Worm (Caenorhabditis elegans) whole organism, L1 larva: ENCODE results near the gene nep-12.

Experiments
- C04F5.9 ChIP-seq: sonication (generic microtip); optimal IDR thresholded peaks from 2 replicates; lab custom pipeline; 2016; ENCODE audit warnings: missing genetic modification characterization, missing compliant biosample characterization
- C16A3.4 ChIP-seq: fragments of 150-350 bp; optimal IDR thresholded peaks from 2 replicates; lab custom pipeline; 2014; ENCODE audit warnings: missing biosample characterization, missing genetic modification characterization
- F16B12.6 ChIP-seq: fragments of 150-350 bp; optimal IDR thresholded peaks from 2 replicates; lab custom pipeline; 2014; ENCODE audit warnings: missing biosample characterization, missing genetic modification characterization
- Y116A8C.19 ChIP-seq: sonication (generic microtip); optimal IDR thresholded peaks from 2 replicates; lab custom pipeline; 2016; ENCODE audit warnings: missing compliant biosample characterization, missing genetic modification characterization, borderline replicate concordance
- aly-2 ChIP-seq: fragments of 150-350 bp; optimal IDR thresholded peaks from 2 replicates; lab custom pipeline; 2014; ENCODE audit warnings: missing biosample characterization, missing genetic modification characterization
- blmp-1 ChIP-seq: fragments of 150-350 bp; optimal IDR thresholded peaks from 2 replicates; lab custom pipeline; 2014; ENCODE audit warnings: missing biosample characterization, missing genetic modification characterization
- ceh-63 ChIP-seq: fragments of 200-800 bp; sonication (Bioruptor generic); optimal IDR thresholded peaks from 2 replicates; lab custom pipeline; 2018; ENCODE audit warnings: mild to moderate bottlenecking, missing genetic modification characterization, missing compliant biosample characterization
- ceh-8 ChIP-seq: fragments of 200-800 bp; sonication (Bioruptor generic); optimal IDR thresholded peaks from 2 replicates; lab custom pipeline; 2018; ENCODE audit warnings: mild to moderate bottlenecking, missing genetic modification characterization, moderate library complexity, missing compliant biosample characterization
- ceh-82 ChIP-seq, 3 experiments: fragments of 150-350 bp in 1 of 3; sonication (generic microtip) in 2 of 3; optimal IDR thresholded peaks; 2 replicates each; lab custom pipeline; 2014 to 2017; ENCODE audit warnings: missing biosample characterization in 3 of 3, missing genetic modification characterization in 3 of 3
- ceh-88 ChIP-seq: fragments of 200-800 bp; sonication (Bioruptor generic); IDR thresholded peaks from 2 replicates; pipeline ENCODE4 v1.3.6; 2022; ENCODE audit warnings: missing genetic modification characterization, missing compliant biosample characterization
- ceh-90 ChIP-seq: sonication (generic microtip); optimal IDR thresholded peaks from 2 replicates; lab custom pipeline; 2016; ENCODE audit warnings: missing genetic modification characterization, missing compliant biosample characterization
- ces-1 ChIP-seq: fragments of 150-350 bp; optimal IDR thresholded peaks from 2 replicates; lab custom pipeline; 2014; ENCODE audit warnings: missing biosample characterization, missing genetic modification reagents, missing genetic modification characterization
- efl-1 ChIP-seq, 4 experiments: fragments of 150-350 bp; optimal IDR thresholded peaks in 3 of 4; peaks in 1 of 4; 1 replicate in 1 of 4; 2 replicates in 3 of 4; lab custom pipeline; 2014; ENCODE audit warnings: missing biosample characterization in 2 of 4, missing genetic modification characterization in 2 of 4, missing genetic modification reagents in 2 of 4
- fkh-10 ChIP-seq: sonication (generic microtip); optimal IDR thresholded peaks from 2 replicates; lab custom pipeline; 2017; ENCODE audit warnings: missing biosample characterization, missing genetic modification reagents, missing genetic modification characterization
- fkh-4 ChIP-seq: sonication (generic microtip); optimal IDR thresholded peaks from 2 replicates; lab custom pipeline; 2016; ENCODE audit warnings: missing compliant biosample characterization, missing genetic modification characterization, borderline replicate concordance
- fos-1 ChIP-seq: fragments of 150-350 bp; optimal IDR thresholded peaks from 2 replicates; lab custom pipeline; 2014; ENCODE audit warnings: missing biosample characterization, missing genetic modification characterization
- hpl-2 ChIP-seq: fragments of 150-350 bp; optimal IDR thresholded peaks from 2 replicates; lab custom pipeline; 2014; ENCODE audit warnings: missing biosample characterization, missing genetic modification reagents, missing genetic modification characterization
- isw-1 ChIP-seq: fragments of 200-800 bp; sonication (Bioruptor generic); IDR thresholded peaks from 2 replicates; pipeline ENCODE4 v1.3.6; 2022; ENCODE audit warnings: missing genetic modification characterization, missing compliant biosample characterization
- jun-1 ChIP-seq: fragments of 150-350 bp; optimal IDR thresholded peaks from 2 replicates; lab custom pipeline; 2014; ENCODE audit warnings: missing biosample characterization, missing genetic modification reagents, missing genetic modification characterization
- lin-14 ChIP-seq: fragments of 200-800 bp; sonication (Bioruptor generic); optimal IDR thresholded peaks from 2 replicates; lab custom pipeline; 2018; ENCODE audit warnings: mild to moderate bottlenecking, missing genetic modification characterization, moderate library complexity, missing compliant biosample characterization
- lin-15B ChIP-seq: fragments of 150-350 bp; sonication (generic microtip); optimal IDR thresholded peaks from 3 replicates; lab custom pipeline; 2014; ENCODE audit warnings: missing biosample characterization, missing genetic modification characterization
- lin-39 ChIP-seq: fragments of 150-350 bp; optimal IDR thresholded peaks from 2 replicates; lab custom pipeline; 2014; ENCODE audit warnings: missing biosample characterization, missing genetic modification reagents, missing genetic modification characterization
- lir-3 ChIP-seq: sonication (generic microtip); optimal IDR thresholded peaks from 2 replicates; lab custom pipeline; 2016; ENCODE audit warnings: mild to moderate bottlenecking, missing genetic modification characterization, moderate library complexity, missing compliant biosample characterization; ENCODE audit not compliant: poor library complexity
- mef-2 ChIP-seq: fragments of 150-350 bp; optimal IDR thresholded peaks from 2 replicates; lab custom pipeline; 2014; ENCODE audit warnings: missing biosample characterization, missing genetic modification characterization
- mep-1 ChIP-seq: fragments of 150-350 bp; optimal IDR thresholded peaks from 2 replicates; lab custom pipeline; 2014; ENCODE audit warnings: missing biosample characterization, missing genetic modification characterization
- nhr-11 ChIP-seq: fragments of 150-350 bp; optimal IDR thresholded peaks from 2 replicates; lab custom pipeline; 2014; ENCODE audit warnings: missing biosample characterization, missing genetic modification characterization
- nhr-12 ChIP-seq: sonication (generic microtip); optimal IDR thresholded peaks from 2 replicates; lab custom pipeline; 2017; ENCODE audit warnings: missing biosample characterization, missing genetic modification characterization
- nhr-19 ChIP-seq: fragments of 200-800 bp; sonication (Bioruptor generic); conservative IDR thresholded peaks from 2 replicates; pipeline ENCODE4 v1.3.6; 2022; ENCODE audit warnings: missing genetic modification characterization, missing compliant biosample characterization
- nhr-20 ChIP-seq: sonication (generic microtip); optimal IDR thresholded peaks from 2 replicates; lab custom pipeline; 2016; ENCODE audit warnings: mild to moderate bottlenecking, missing genetic modification characterization, missing compliant biosample characterization
- nhr-237 ChIP-seq: fragments of 150-350 bp; optimal IDR thresholded peaks from 2 replicates; lab custom pipeline; 2014; ENCODE audit warnings: missing biosample characterization, missing genetic modification characterization
- nhr-28 ChIP-seq: fragments of 150-350 bp; optimal IDR thresholded peaks from 2 replicates; lab custom pipeline; 2014; ENCODE audit warnings: missing biosample characterization, missing genetic modification characterization
- nhr-71 ChIP-seq: sonication (generic microtip); optimal IDR thresholded peaks from 2 replicates; lab custom pipeline; 2016; ENCODE audit warnings: mild to moderate bottlenecking, missing genetic modification characterization, moderate library complexity, missing compliant biosample characterization
- nhr-84 ChIP-seq: sonication (generic microtip); optimal IDR thresholded peaks from 2 replicates; lab custom pipeline; 2017; ENCODE audit warnings: missing biosample characterization, missing genetic modification characterization
- nhr-85 ChIP-seq: sonication (generic microtip); peaks from one replicate; lab custom pipeline; 2016; ENCODE audit warnings: missing genetic modification characterization, inconsistent platforms, missing compliant biosample characterization
- rnt-1 ChIP-seq: sonication (generic microtip); optimal IDR thresholded peaks from 2 replicates; lab custom pipeline; 2016; ENCODE audit warnings: mild to moderate bottlenecking, missing genetic modification characterization, moderate library complexity, missing compliant biosample characterization
- skn-1 ChIP-seq: fragments of 150-350 bp; optimal IDR thresholded peaks from 2 replicates; lab custom pipeline; 2014; ENCODE audit warnings: missing biosample characterization, missing genetic modification characterization
- sox-4 ChIP-seq: sonication (generic microtip); optimal IDR thresholded peaks from 2 replicates; lab custom pipeline; 2016; ENCODE audit warnings: missing genetic modification characterization, missing compliant biosample characterization
- sptf-1 ChIP-seq: fragments of 150-350 bp; optimal IDR thresholded peaks from 2 replicates; lab custom pipeline; 2014; ENCODE audit warnings: missing biosample characterization, missing genetic modification characterization
- swsn-7 ChIP-seq: sonication (generic microtip); optimal IDR thresholded peaks from 2 replicates; lab custom pipeline; 2016; ENCODE audit warnings: missing genetic modification characterization, missing compliant biosample characterization
- tbx-2 ChIP-seq: sonication (generic microtip); optimal IDR thresholded peaks from 2 replicates; lab custom pipeline; 2016; ENCODE audit warnings: missing genetic modification characterization, missing compliant biosample characterization
- unc-30 ChIP-seq: sonication (generic microtip); optimal IDR thresholded peaks from 2 replicates; lab custom pipeline; 2017; ENCODE audit warnings: missing biosample characterization, missing genetic modification characterization
- unc-98 ChIP-seq: fragments of 200-800 bp; sonication (Bioruptor generic); IDR thresholded peaks from 2 replicates; pipeline ENCODE4 v1.3.6; 2022; ENCODE audit warnings: missing genetic modification characterization, missing compliant biosample characterization
- zag-1 ChIP-seq: fragments of 150-350 bp; optimal IDR thresholded peaks from 2 replicates; lab custom pipeline; 2014; ENCODE audit warnings: missing biosample characterization, missing genetic modification characterization
- zip-4 ChIP-seq: fragments of 200-800 bp; sonication (Bioruptor generic); optimal IDR thresholded peaks from 2 replicates; lab custom pipeline; 2018; ENCODE audit warnings: mild to moderate bottlenecking, missing genetic modification characterization, moderate library complexity, missing compliant biosample characterization
- ztf-4 ChIP-seq: fragments of 150-350 bp; optimal IDR thresholded peaks from 2 replicates; lab custom pipeline; 2014; ENCODE audit warnings: missing biosample characterization, missing genetic modification characterization

nep-12 gene

ce11 chrII:4815356-4815755, 31.0 kb upstream of the nep-12 start:
- TF ChIP-seq efl-1 (optimal IDR thresholded peaks at IDR 0.05; lab: Kevin White, UChicago), result no peak
- peak in 1 of 2 experiments; percentile 29 for TF ChIP-seq efl-1 (GFP tag; optimal IDR thresholded peaks at IDR 0.05 in 1 of 2; lab: Kevin White, UChicago)
- TF ChIP-seq zip-4 (GFP tag; lab: Kevin White, UChicago), result no peak
- TF ChIP-seq, all 84 proteins: peak for 1

- TF ChIP-seq unc-98 (GFP tag; lab: Robert Waterston, UW) (no peak), ceh-88 (no peak), lir-3 (tag; lab: Kevin White, UChicago) (no peak), ceh-8 (GFP tag; lab: Kevin White, UChicago) (no peak), ceh-63 (GFP tag; lab: Kevin White, UChicago) (no peak), ceh-82 (tag; optimal IDR thresholded peaks at IDR 0.05; lab: Kevin White, UChicago) (no peak), C04F5.9 (no peak), ces-1 (GFP tag; lab: Kevin White, UChicago) (no peak), sox-4 (no peak), nhr-85 (tag; lab: Kevin White, UChicago) (no peak), F16B12.6 (tag; lab: Kevin White, UChicago) (no peak), blmp-1 (no peak), nhr-28 (no peak), jun-1 (tag; lab: Kevin White, UChicago) (no peak), nhr-20 (no peak), lin-39 (no peak), sptf-1 (tag; lab: Kevin White, UChicago) (no peak), Y116A8C.19 (tag; lab: Kevin White, UChicago) (no peak), hpl-2 (GFP tag; lab: Kevin White, UChicago) (no peak), tbx-2 (no peak)
- TF ChIP-seq, all 84 proteins: peak for 0
Observed at ce11 chrII:4811986-4812385, 27.6 kb upstream of the nep-12 start, which contains the start of gene rig-6. Gene rig-6, minus strand, starts transcription at chrII:4812086.

- TF ChIP-seq lin-14 (peak; percentile 55), nhr-71 (peak; percentile 32), rnt-1 (peak; percentile 56), nhr-237 (no peak), ceh-8 (GFP tag; lab: Kevin White, UChicago) (no peak)
- TF ChIP-seq, all 84 proteins: peak for 3
Observed at ce11 chrII:4806726-4807125, 22.4 kb upstream of the nep-12 start.

ce11 chrII:4806261-4806660, 21.9 kb upstream of the nep-12 start:
- TF ChIP-seq nhr-71 (no peak), jun-1 (tag; lab: Kevin White, UChicago) (no peak), efl-1 (optimal IDR thresholded peaks at IDR 0.05; lab: Kevin White, UChicago) (no peak), efl-1 (GFP tag; optimal IDR thresholded peaks at IDR 0.05 in 1 of 2; lab: Kevin White, UChicago) (peak in 1 of 2 experiments; percentile 48)

ce11 chrII:4805799-4806198, 21.5 kb upstream of the nep-12 start:
- TF ChIP-seq aly-2 (tag; lab: Kevin White, UChicago), result no peak
- no peak for TF ChIP-seq fkh-4 (tag; lab: Kevin White, UChicago)
- no peak for TF ChIP-seq unc-30 (tag; lab: Kevin White, UChicago)
- TF ChIP-seq zag-1 (tag; lab: Kevin White, UChicago), result no peak
- TF ChIP-seq nhr-12, result no peak
- no peak for TF ChIP-seq lin-15B (tag; lab: Kevin White, UChicago)
- TF ChIP-seq Y116A8C.19 (tag; lab: Kevin White, UChicago), result no peak
- TF ChIP-seq ceh-88, result no peak
- TF ChIP-seq nhr-71, result peak; percentile 58
- TF ChIP-seq nhr-11 (tag; lab: Kevin White, UChicago), result no peak
- TF ChIP-seq isw-1 (GFP tag; lab: Robert Waterston, UW), result no peak
- TF ChIP-seq nhr-85 (tag; lab: Kevin White, UChicago), result no peak
- no peak for TF ChIP-seq nhr-84 (tag; lab: Kevin White, UChicago)
- no peak for TF ChIP-seq fos-1
- TF ChIP-seq swsn-7 (tag; lab: Kevin White, UChicago), result no peak
- no peak for TF ChIP-seq fkh-10 (GFP tag; lab: Kevin White, UChicago)
- peak; percentile 26 for TF ChIP-seq nhr-19 (GFP tag; lab: Robert Waterston, UW)
- no peak for TF ChIP-seq tbx-2
- TF ChIP-seq lin-14, result peak; percentile 43
- no peak for TF ChIP-seq mef-2 (tag; lab: Kevin White, UChicago)
- no peak for TF ChIP-seq ztf-4 (tag; lab: Kevin White, UChicago)
- peak; percentile 51 for TF ChIP-seq rnt-1
- no peak for TF ChIP-seq ceh-90 (tag; lab: Kevin White, UChicago)
- TF ChIP-seq jun-1 (tag; lab: Kevin White, UChicago), result no peak
- no peak for TF ChIP-seq C16A3.4
- TF ChIP-seq mep-1 (tag; lab: Kevin White, UChicago), result no peak
- no peak for TF ChIP-seq sptf-1 (tag; lab: Kevin White, UChicago)
- TF ChIP-seq efl-1 (optimal IDR thresholded peaks at IDR 0.05; lab: Kevin White, UChicago), result no peak
- no peak for TF ChIP-seq efl-1 (GFP tag; optimal IDR thresholded peaks at IDR 0.05 in 1 of 2; lab: Kevin White, UChicago)
- TF ChIP-seq skn-1 (tag; lab: Kevin White, UChicago), result no peak
